Worm (Caenorhabditis elegans): ENCODE data around the gene Y49F6B.12.
A peak's percentile ranks its signal among the peaks of the same experiment; 100 is the strongest.

Gene Y49F6B.12

ce11 chrII:3504717-3505116 lies 32.5 kb upstream of the Y49F6B.12 start, which contains the start of gene cyh-1:
cyh-1 (plus strand) TSS chrII:3505017.
- TF ChIP-seq snu-23 (GFP tag; optimal IDR thresholded peaks at IDR 0.05) (no peak), nhr-84 (tag; optimal IDR thresholded peaks at IDR 0.05) (no peak), elt-3 (tag; optimal IDR thresholded peaks at IDR 0.05) (no peak), lin-39 (tag; optimal IDR thresholded peaks at IDR 0.05) (no peak), ceh-82 (tag; optimal IDR thresholded peaks at IDR 0.05) (no peak)

ce11 chrII:3502520-3503323 lies 30.5 kb upstream of the Y49F6B.12 start, which contains the start of the genes col-71 and Y49F6B.2:
col-71 (minus strand) TSS chrII:3502570.
Y49F6B.2 (plus strand) TSS chrII:3502968.
- TF ChIP-seq alr-1 (tag; optimal IDR thresholded peaks at IDR 0.05; ENCODE audit: borderline replicate concordance) (no peak), lin-35 (GFP tag; optimal IDR thresholded peaks at IDR 0.05) (peak; percentile 71 to 74), dpl-1 (GFP tag; optimal IDR thresholded peaks at IDR 0.05) (peak; percentile 65 to 79 (median 74)), tlp-1 (tag; optimal IDR thresholded peaks at IDR 0.05) (no peak), pag-3 (tag; optimal IDR thresholded peaks at IDR 0.05; ENCODE audit: borderline replicate concordance, insufficient read depth) (no peak), nhr-237 (tag; optimal IDR thresholded peaks at IDR 0.05) (peak; percentile 40), ces-1 (GFP tag; optimal IDR thresholded peaks at IDR 0.05) (peak; percentile 85), mep-1 (tag; optimal IDR thresholded peaks at IDR 0.05) (peak; percentile 85), fos-1 (tag; optimal IDR thresholded peaks at IDR 0.05) (peak; percentile 64), tbx-2 (tag; optimal IDR thresholded peaks at IDR 0.05) (peak; percentile 89), swsn-7 (tag; optimal IDR thresholded peaks at IDR 0.05) (peak; percentile 81), xbp-1 (tag; optimal IDR thresholded peaks at IDR 0.05) (peak; percentile 87), mdl-1 (tag; optimal IDR thresholded peaks at IDR 0.05) (peak in 1 of 2 experiments; percentile 53), ztf-11 (tag; optimal IDR thresholded peaks at IDR 0.05) (peak in 1 of 2 experiments; percentile 90), unc-130 (tag; optimal IDR thresholded peaks at IDR 0.05) (peak; percentile 24), fkh-4 (tag; optimal IDR thresholded peaks at IDR 0.05; ENCODE audit: borderline replicate concordance) (peak; percentile 95), fkh-10 (GFP tag; optimal IDR thresholded peaks at IDR 0.05) (peak; percentile 74), lsy-2 (tag; optimal IDR thresholded peaks at IDR 0.05) (peak; percentile 84 to 85), aly-2 (tag; optimal IDR thresholded peaks at IDR 0.05) (peak; percentile 21), hlh-4 (tag; optimal IDR thresholded peaks at IDR 0.05) (no peak), rnt-1 (tag; optimal IDR thresholded peaks at IDR 0.05) (peak; percentile 98), ztf-4 (tag; optimal IDR thresholded peaks at IDR 0.05) (no peak), ceh-63 (GFP tag; optimal IDR thresholded peaks at IDR 0.05) (no peak), ama-1 (optimal IDR thresholded peaks at IDR 0.05) (no peak), snu-23 (GFP tag; optimal IDR thresholded peaks at IDR 0.05) (peak; percentile 86), zag-1 (tag; optimal IDR thresholded peaks at IDR 0.05) (no peak), unc-86 (tag; optimal IDR thresholded peaks at IDR 0.05) (peak; percentile 75), unc-30 (tag; optimal IDR thresholded peaks at IDR 0.05) (no peak), nhr-76 (tag; optimal IDR thresholded peaks at IDR 0.05) (no peak), zip-4 (GFP tag; optimal IDR thresholded peaks at IDR 0.05) (no peak), nhr-47 (tag; optimal IDR thresholded peaks at IDR 0.05) (peak; percentile 90), nhr-12 (tag; optimal IDR thresholded peaks at IDR 0.05) (no peak), pax-3 (tag; optimal IDR thresholded peaks at IDR 0.05) (peak; percentile 81), unc-62 (GFP tag; optimal IDR thresholded peaks at IDR 0.05) (no peak), grh-1 (GFP tag; IDR thresholded peaks at IDR 0.05) (peak; percentile 57), hpl-2 (GFP tag; optimal IDR thresholded peaks at IDR 0.05) (no peak), lin-14 (GFP tag; optimal IDR thresholded peaks at IDR 0.05) (peak; percentile 89), nhr-19 (GFP tag; conservative IDR thresholded peaks at IDR 0.05) (peak; percentile 79), nhr-71 (tag; optimal IDR thresholded peaks at IDR 0.05) (peak; percentile 87), jun-1 (tag; optimal IDR thresholded peaks at IDR 0.05) (peak; percentile 31), nhr-77 (tag; optimal IDR thresholded peaks at IDR 0.05) (peak; percentile 11), lin-15B (tag; optimal IDR thresholded peaks at IDR 0.05) (peak; percentile 90), egl-13 (tag; optimal IDR thresholded peaks at IDR 0.05) (peak; percentile 91), sox-4 (tag; optimal IDR thresholded peaks at IDR 0.05) (peak; percentile 76), egl-27 (tag; optimal IDR thresholded peaks at IDR 0.05) (no peak)

Measured in whole organism, L1 larva.